Worm (Caenorhabditis elegans): ENCODE measurements around the gene T22G5.3.

ce11 chrV:13858906-13859305, 21.8 kb upstream of the T22G5.3 start, which contains the start of gene srx-135:
- TF ChIP-seq sea-1 (GFP tag; conservative IDR thresholded peaks at IDR 0.05) (no peak), tbx-37 (GFP tag; conservative IDR thresholded peaks at IDR 0.05) (no peak), tbx-11 (GFP tag; IDR thresholded peaks at IDR 0.05) (no peak), ceh-13 (GFP tag; optimal IDR thresholded peaks at IDR 0.05) (no peak), ama-1 (optimal IDR thresholded peaks at IDR 0.05) (no peak), pes-1 (GFP tag; IDR thresholded peaks at IDR 0.05) (no peak), aly-1 (tag; optimal IDR thresholded peaks at IDR 0.05) (no peak), flt-1 (GFP tag; IDR thresholded peaks at IDR 0.05) (no peak), tra-4 (tag; optimal IDR thresholded peaks at IDR 0.05) (no peak), F13C5.2 (tag; optimal IDR thresholded peaks at IDR 0.05) (no peak), hnd-1 (tag; optimal IDR thresholded peaks at IDR 0.05) (no peak), hmg-4 (GFP tag; optimal IDR thresholded peaks at IDR 0.05) (no peak), scrt-1 (GFP tag; IDR thresholded peaks at IDR 0.05) (no peak)
